Worm (Caenorhabditis elegans) whole organism, midembryonic: ENCODE results near the gene T25B9.11.
"Not testable (repeated sequence)": the region's sequence is repeated elsewhere in the genome, so short reads cannot be mapped to it uniquely, and the experiment has no call there.

Experiments
- T22C8.4 ChIP-seq: fragments of 200-800 bp; sonication (Bioruptor generic); IDR thresholded peaks from 2 replicates; pipeline ENCODE4 v1.3.6; 2022; ENCODE audit warnings: missing genetic modification characterization, missing compliant biosample characterization
- cog-1 ChIP-seq: sonication (generic microtip); optimal IDR thresholded peaks from 2 replicates; lab custom pipeline; 2016; ENCODE audit warnings: missing genetic modification characterization, missing compliant biosample characterization
- flt-1 ChIP-seq: fragments of 200-800 bp; sonication (Bioruptor generic); IDR thresholded peaks from 2 replicates; pipeline ENCODE4 v1.3.6; 2022; ENCODE audit warnings: missing genetic modification characterization, missing compliant biosample characterization
- klf-2 ChIP-seq: fragments of 200-800 bp; sonication (Bioruptor generic); conservative IDR thresholded peaks from 2 replicates; pipeline ENCODE4 v1.3.6; 2022; ENCODE audit warnings: missing genetic modification reagents, missing genetic modification characterization, missing compliant biosample characterization
- med-1 ChIP-seq: sonication (generic microtip); optimal IDR thresholded peaks from 2 replicates; lab custom pipeline; 2017; ENCODE audit warnings: missing genetic modification characterization, mild to moderate bottlenecking, missing compliant biosample characterization, antibody characterized with exemption, missing genetic modification reagents; ENCODE audit not compliant: insufficient read depth
- ref-1 ChIP-seq: fragments of 200-800 bp; sonication (Bioruptor generic); conservative IDR thresholded peaks from 2 replicates; pipeline ENCODE4 v1.3.6; 2022; ENCODE audit warnings: missing genetic modification reagents, missing genetic modification characterization, missing compliant biosample characterization
- tab-1 ChIP-seq: fragments of 200-800 bp; sonication (Bioruptor generic); IDR thresholded peaks from 2 replicates; pipeline ENCODE4 v1.3.6; 2022; ENCODE audit warnings: missing genetic modification characterization, missing compliant biosample characterization
- ztf-23 ChIP-seq: fragments of 200-800 bp; sonication (Bioruptor generic); IDR thresholded peaks from 2 replicates; pipeline ENCODE4 v1.3.6; 2022; ENCODE audit warnings: missing genetic modification reagents, missing genetic modification characterization, missing compliant biosample characterization
- ztf-29 ChIP-seq: fragments of 200-800 bp; sonication (Bioruptor generic); IDR thresholded peaks from 2 replicates; pipeline ENCODE4 v1.3.6; 2022; ENCODE audit warnings: missing genetic modification reagents, missing genetic modification characterization, missing compliant biosample characterization

The T25B9.11 gene

ce11 chrIV:10744475-10744874, 19.8 kb upstream of the T25B9.11 start, which contains the start of gene T25B9.3:
Gene T25B9.3, plus strand, starts transcription at chrIV:10744775.
- TF ChIP-seq ztf-29 (no peak), ref-1 (GFP tag; lab: Robert Waterston, UW) (no peak), ztf-23 (GFP tag; lab: Robert Waterston, UW) (no peak), T22C8.4 (no peak), med-1 (no peak), flt-1 (GFP tag; lab: Robert Waterston, UW) (no peak), klf-2 (GFP tag; lab: Robert Waterston, UW) (no peak), tab-1 (GFP tag; lab: Robert Waterston, UW) (no peak), cog-1 (tag; lab: Kevin White, UChicago) (no peak)

- TF ChIP-seq ref-1 (GFP tag; lab: Robert Waterston, UW): no peak
- TF ChIP-seq T22C8.4: no peak
- no peak for TF ChIP-seq ztf-23 (GFP tag; lab: Robert Waterston, UW)
- TF ChIP-seq klf-2 (GFP tag; lab: Robert Waterston, UW): no peak
- TF ChIP-seq flt-1 (GFP tag; lab: Robert Waterston, UW): no peak
- TF ChIP-seq ztf-29: no peak
- TF ChIP-seq tab-1 (GFP tag; lab: Robert Waterston, UW): no peak
- TF ChIP-seq cog-1 (tag; lab: Kevin White, UChicago): no peak
- TF ChIP-seq med-1: no peak
Observed at ce11 chrIV:10745332-10745731, 19.0 kb upstream of the T25B9.11 start.

- no peak for TF ChIP-seq cog-1 (tag; lab: Kevin White, UChicago)
- no peak for TF ChIP-seq ztf-29
- no peak for TF ChIP-seq tab-1 (GFP tag; lab: Robert Waterston, UW)
- no peak for TF ChIP-seq ref-1 (GFP tag; lab: Robert Waterston, UW)
- TF ChIP-seq T22C8.4: no peak
- TF ChIP-seq med-1: no peak
- TF ChIP-seq ztf-23 (GFP tag; lab: Robert Waterston, UW): no peak
- TF ChIP-seq flt-1 (GFP tag; lab: Robert Waterston, UW): no peak
Observed at ce11 chrIV:10750041-10750440, 14.3 kb upstream of the T25B9.11 start, which contains the start of gene T25B9.1. Gene T25B9.1, minus strand, starts transcription at chrIV:10750141.

ce11 chrIV:10751740-10752139, 12.6 kb upstream of the T25B9.11 start, which contains the start of gene T25B9.2:
Gene T25B9.2, minus strand, starts transcription at chrIV:10751840.
- TF ChIP-seq tab-1 (GFP tag; lab: Robert Waterston, UW); klf-2 (GFP tag; lab: Robert Waterston, UW); med-1: not testable (repeated sequence)

- no peak for TF ChIP-seq klf-2 (GFP tag; lab: Robert Waterston, UW)
- TF ChIP-seq flt-1 (GFP tag; lab: Robert Waterston, UW): no peak
- no peak for TF ChIP-seq ref-1 (GFP tag; lab: Robert Waterston, UW)
- no peak for TF ChIP-seq tab-1 (GFP tag; lab: Robert Waterston, UW)
- TF ChIP-seq cog-1 (tag; lab: Kevin White, UChicago): no peak
- no peak for TF ChIP-seq ztf-29
- no peak for TF ChIP-seq ztf-23 (GFP tag; lab: Robert Waterston, UW)
- no peak for TF ChIP-seq T22C8.4
- no peak for TF ChIP-seq med-1
Observed at ce11 chrIV:10754685-10755084, 9.6 kb upstream of the T25B9.11 start, which contains the start of gene T25B9.5. Gene T25B9.5, minus strand, starts transcription at chrIV:10754785.

ce11 chrIV:10757616-10758193, 6.6 kb upstream of the T25B9.11 start, which contains the start of the genes T25B9.4 and T25B9.6:
Gene T25B9.4, minus strand, starts transcription at chrIV:10757716.
Gene T25B9.6, plus strand, starts transcription at chrIV:10758143.
- TF ChIP-seq ztf-23 (GFP tag; lab: Robert Waterston, UW) (no peak), tab-1 (GFP tag; lab: Robert Waterston, UW) (no peak), klf-2 (GFP tag; lab: Robert Waterston, UW) (no peak), cog-1 (tag; lab: Kevin White, UChicago) (no peak), ref-1 (GFP tag; lab: Robert Waterston, UW) (no peak)

ce11 chrIV:10761344-10761743, 3.0 kb upstream of the T25B9.11 start, which contains the start of gene ugt-54:
Gene ugt-54, plus strand, starts transcription at chrIV:10761698.
- TF ChIP-seq flt-1 (GFP tag; lab: Robert Waterston, UW) (no peak), T22C8.4 (no peak), tab-1 (GFP tag; lab: Robert Waterston, UW) (no peak), ztf-23 (GFP tag; lab: Robert Waterston, UW) (no peak), cog-1 (tag; lab: Kevin White, UChicago) (no peak), med-1 (no peak), klf-2 (GFP tag; lab: Robert Waterston, UW) (no peak), ztf-29 (no peak), ref-1 (GFP tag; lab: Robert Waterston, UW) (no peak)

ce11 chrIV:10765053-10765452, 747 bp downstream of the T25B9.11 start, which contains the start of gene T25B9.12:
Gene T25B9.12, plus strand, starts transcription at chrIV:10765353.
- TF ChIP-seq klf-2 (GFP tag; lab: Robert Waterston, UW) (no peak), tab-1 (GFP tag; lab: Robert Waterston, UW) (no peak), cog-1 (tag; lab: Kevin White, UChicago) (no peak), med-1 (no peak), ztf-29 (no peak), T22C8.4 (no peak), ref-1 (GFP tag; lab: Robert Waterston, UW) (no peak), flt-1 (GFP tag; lab: Robert Waterston, UW) (no peak), ztf-23 (GFP tag; lab: Robert Waterston, UW) (no peak)

- TF ChIP-seq klf-2 (GFP tag; lab: Robert Waterston, UW): no peak
- no peak for TF ChIP-seq ztf-29
- no peak for TF ChIP-seq tab-1 (GFP tag; lab: Robert Waterston, UW)
- TF ChIP-seq T22C8.4: no peak
- no peak for TF ChIP-seq ref-1 (GFP tag; lab: Robert Waterston, UW)
- no peak for TF ChIP-seq med-1
- TF ChIP-seq flt-1 (GFP tag; lab: Robert Waterston, UW): no peak
- TF ChIP-seq cog-1 (tag; lab: Kevin White, UChicago): no peak
- no peak for TF ChIP-seq ztf-23 (GFP tag; lab: Robert Waterston, UW)
Observed at ce11 chrIV:10766071-10766470, 1.8 kb downstream of the T25B9.11 start.
